Worm (Caenorhabditis elegans): ENCODE measurements around the gene aexr-2.

aexr-2 gene

ce11 chrX:6638985-6639573, 7.7 kb upstream of the aexr-2 start (continued):
- TF ChIP-seq Y105C5A.15 (GFP tag; IDR thresholded peaks at IDR 0.05) (no peak), nhr-42 (GFP tag; IDR thresholded peaks at IDR 0.05) (no peak), lin-1 (GFP tag; IDR thresholded peaks at IDR 0.05) (no peak), ztf-7 (tag; optimal IDR thresholded peaks at IDR 0.05) (no peak), F10B5.3 (tag; optimal IDR thresholded peaks at IDR 0.05) (no peak), ceh-28 (tag; optimal IDR thresholded peaks at IDR 0.05) (no peak), tag-97 (GFP tag; IDR thresholded peaks at IDR 0.05) (no peak), zfp-2 (tag; optimal IDR thresholded peaks at IDR 0.05) (no peak), sdz-12 (GFP tag; optimal IDR thresholded peaks at IDR 0.05) (no peak), lin-29 (GFP tag; IDR thresholded peaks at IDR 0.05) (no peak), T20F7.1 (GFP tag; optimal IDR thresholded peaks at IDR 0.05) (no peak), nhr-77 (tag; optimal IDR thresholded peaks at IDR 0.05) (peak; percentile 22), attf-4 (tag; optimal IDR thresholded peaks at IDR 0.05) (no peak), zip-2 (tag; optimal IDR thresholded peaks at IDR 0.05) (no peak), F44E2.7 (GFP tag; IDR thresholded peaks at IDR 0.05) (no peak), nhr-48 (tag; optimal IDR thresholded peaks at IDR 0.05) (peak; percentile 4), php-3 (GFP tag; IDR thresholded peaks at IDR 0.05) (no peak), pha-4 (GFP tag; IDR thresholded peaks at IDR 0.05) (no peak), pha-4 (tag; optimal IDR thresholded peaks at IDR 0.05) (no peak), daf-16 (GFP tag; optimal IDR thresholded peaks at IDR 0.05) (no peak), daf-16 (tag; optimal IDR thresholded peaks at IDR 0.05) (peak; percentile 41), daf-12 (tag; optimal IDR thresholded peaks at IDR 0.05) (no peak), mep-1 (tag; optimal IDR thresholded peaks at IDR 0.05) (peak; percentile 42), lim-7 (GFP tag; IDR thresholded peaks at IDR 0.05) (no peak), vab-7 (GFP tag; IDR thresholded peaks at IDR 0.05) (no peak), ceh-82 (tag; optimal IDR thresholded peaks at IDR 0.05) (no peak), mdl-1 (tag; optimal IDR thresholded peaks at IDR 0.05) (peak in 1 of 2 experiments; percentile 61), snpc-1.2 (GFP tag; IDR thresholded peaks at IDR 0.05) (no peak), nhr-102 (tag; optimal IDR thresholded peaks at IDR 0.05) (peak; percentile 58), arid-1 (GFP tag; conservative IDR thresholded peaks at IDR 0.05) (no peak), T26A8.4 (GFP tag; IDR thresholded peaks at IDR 0.05) (no peak), egl-43 (GFP tag; IDR thresholded peaks at IDR 0.05) (no peak), fos-1 (tag; optimal IDR thresholded peaks at IDR 0.05) (no peak), pqm-1 (tag; optimal IDR thresholded peaks at IDR 0.05) (peak; percentile 85), daf-19 (GFP tag; conservative IDR thresholded peaks at IDR 0.05) (no peak), ama-1 (optimal IDR thresholded peaks at IDR 0.05) (no peak), lsy-2 (tag; optimal IDR thresholded peaks at IDR 0.05) (no peak), ctbp-1 (GFP tag; IDR thresholded peaks at IDR 0.05) (no peak), Y5F2A.4 (GFP tag; optimal IDR thresholded peaks at IDR 0.05) (no peak), aha-1 (tag) (peak; percentile 63), rbr-2 (tag; optimal IDR thresholded peaks at IDR 0.05) (no peak), cey-2 (tag; optimal IDR thresholded peaks at IDR 0.05; ENCODE audit: borderline replicate concordance, insufficient read depth) (no peak), hlh-11 (tag; optimal IDR thresholded peaks at IDR 0.05) (peak; percentile 76), nhr-10 (tag; optimal IDR thresholded peaks at IDR 0.05) (no peak), nhr-111 (GFP tag; optimal IDR thresholded peaks at IDR 0.05) (no peak), egl-27 (tag; optimal IDR thresholded peaks at IDR 0.05) (no peak), nhr-28 (tag; optimal IDR thresholded peaks at IDR 0.05) (peak; percentile 94)
